Fruit fly (Drosophila melanogaster) whole organism, pupa: ENCODE results near the gene CG7342.

Source experiments
- CG12605 ChIP-seq: fragments of 200-800 bp; sonication (Bioruptor generic); IDR thresholded peaks from 2 replicates; pipeline ENCODE4 v1.3.6; 2022; ENCODE audit warnings: missing biosample characterization, missing genetic modification characterization
- CG15710 ChIP-seq: fragments of 200-800 bp; sonication (Bioruptor generic); optimal IDR thresholded peaks from 2 replicates; lab custom pipeline; 2018; ENCODE audit warnings: missing biosample characterization, mild to moderate bottlenecking, missing genetic modification characterization, moderate library complexity
- CG34367 ChIP-seq: fragments of 200-800 bp; sonication (Bioruptor generic); optimal IDR thresholded peaks from 2 replicates; lab custom pipeline; 2018; ENCODE audit warnings: missing biosample characterization, mild to moderate bottlenecking, missing genetic modification characterization
- CG8159 ChIP-seq: fragments of 200-800 bp; sonication (Bioruptor generic); optimal IDR thresholded peaks from 3 replicates; lab custom pipeline; 2018; ENCODE audit warnings: missing biosample characterization, mild to moderate bottlenecking, missing genetic modification characterization, moderate library complexity
- CG9948 ChIP-seq: fragments of 200-800 bp; sonication (Bioruptor generic); optimal IDR thresholded peaks from 2 replicates; lab custom pipeline; 2018; ENCODE audit warnings: missing biosample characterization, mild to moderate bottlenecking, missing genetic modification characterization, moderate library complexity

DNA sequence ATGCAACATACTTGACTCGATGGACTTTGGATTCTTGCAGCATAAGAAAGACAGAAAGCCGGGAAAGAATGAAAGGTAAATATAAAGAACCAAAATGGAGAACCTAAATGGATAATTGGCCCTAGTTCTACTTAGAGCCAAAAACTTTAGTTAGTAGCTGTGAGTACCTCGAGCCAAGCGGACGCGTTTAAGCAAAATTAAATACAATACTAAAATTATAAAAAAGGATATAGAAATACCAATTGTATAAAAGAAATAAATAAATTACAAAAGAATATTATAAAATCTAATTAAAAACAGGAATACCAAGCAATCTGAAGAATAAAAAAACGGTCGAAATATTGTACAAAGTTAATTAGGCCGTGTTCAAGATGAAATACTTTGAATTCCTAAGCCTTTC, 31.5 kb downstream of the CG7342 start, which contains the start of gene CG34138:
- TF ChIP-seq CG15710 (tag; lab: Kevin White, UChicago) (no peak), CG8159 (tag; lab: Kevin White, UChicago) (no peak), CG12605 (GFP tag; lab: Robert Waterston, UW) (no peak), CG9948 (tag; lab: Kevin White, UChicago) (no peak), CG34367 (no peak)
